Fruit fly (Drosophila melanogaster) whole organism, embryonic: ENCODE data around the gene CG31098.

Experiments used
- Atf6 ChIP-seq: fragments of 200-800 bp; sonication (Bioruptor generic); IDR thresholded peaks from 2 replicates; pipeline ENCODE4 v1.3.6; 2022; ENCODE audit warnings: missing biosample characterization, missing genetic modification characterization
- CG10147 ChIP-seq: fragments of 200-800 bp; sonication (Bioruptor generic); optimal IDR thresholded peaks from 2 replicates; lab custom pipeline; 2019; ENCODE audit warnings: missing biosample characterization, mild to moderate bottlenecking, missing genetic modification characterization, moderate library complexity
- CG11723 ChIP-seq: fragments of 200-800 bp; sonication (Bioruptor generic); optimal IDR thresholded peaks from 2 replicates; lab custom pipeline; 2017; ENCODE audit warnings: missing biosample characterization, mild to moderate bottlenecking, missing genetic modification characterization
- CG12299 ChIP-seq: fragments of 200-800 bp; sonication (Bioruptor generic); optimal IDR thresholded peaks from 2 replicates; lab custom pipeline; 2018; ENCODE audit warnings: missing biosample characterization, mild to moderate bottlenecking, missing genetic modification characterization
- CG12391 ChIP-seq: fragments of 200-800 bp; sonication (Bioruptor generic); optimal IDR thresholded peaks from 3 replicates; lab custom pipeline; 2018; ENCODE audit warnings: missing biosample characterization, mild to moderate bottlenecking, missing genetic modification characterization, moderate library complexity
- CG13424 ChIP-seq: fragments of 200-800 bp; sonication (Bioruptor generic); optimal IDR thresholded peaks from 2 replicates; lab custom pipeline; 2019; ENCODE audit warnings: missing biosample characterization, mild to moderate bottlenecking, missing genetic modification characterization, moderate library complexity
- CG16813 ChIP-seq: fragments of 200-800 bp; sonication (Bioruptor generic); IDR thresholded peaks from 3 replicates; pipeline ENCODE4 v1.3.6; 2022; ENCODE audit warnings: missing biosample characterization, missing genetic modification characterization; ENCODE audit not compliant: partially characterized antibody
- CG17186 ChIP-seq: fragments of 200-800 bp; sonication (Bioruptor generic); optimal IDR thresholded peaks from 3 replicates; lab custom pipeline; 2017; ENCODE audit warnings: missing biosample characterization, missing genetic modification reagents, missing genetic modification characterization
- CG17359 ChIP-seq: fragments of 200-800 bp; sonication (Bioruptor generic); optimal IDR thresholded peaks from 3 replicates; lab custom pipeline; 2018; ENCODE audit warnings: missing biosample characterization, mild to moderate bottlenecking, missing genetic modification characterization, moderate library complexity
- CG1832 ChIP-seq: fragments of 200-800 bp; sonication (Bioruptor generic); optimal IDR thresholded peaks from 2 replicates; lab custom pipeline; 2017; ENCODE audit warnings: missing biosample characterization, mild to moderate bottlenecking, missing genetic modification characterization, inconsistent platforms
- CG18764 ChIP-seq: fragments of 200-800 bp; sonication (Bioruptor generic); optimal IDR thresholded peaks from 3 replicates; lab custom pipeline; 2016; ENCODE audit warnings: missing biosample characterization, missing genetic modification characterization
- CG2116 ChIP-seq: fragments of 200-800 bp; sonication (Bioruptor generic); optimal IDR thresholded peaks from 3 replicates; lab custom pipeline; 2018; ENCODE audit warnings: missing biosample characterization, mild to moderate bottlenecking, missing genetic modification characterization
- CG2199 ChIP-seq: fragments of 200-800 bp; sonication (Bioruptor generic); IDR thresholded peaks from 3 replicates; pipeline ENCODE4 v1.3.6; 2022; ENCODE audit warnings: missing biosample characterization, missing genetic modification characterization
- CG30431 ChIP-seq: fragments of 200-800 bp; sonication (Bioruptor generic); optimal IDR thresholded peaks from 2 replicates; lab custom pipeline; 2017; ENCODE audit warnings: missing biosample characterization, missing genetic modification characterization
- CG3281 ChIP-seq: fragments of 200-800 bp; sonication (Bioruptor generic); optimal IDR thresholded peaks from 3 replicates; lab custom pipeline; 2017; ENCODE audit warnings: missing biosample characterization, mild to moderate bottlenecking, missing genetic modification characterization
- CG34376 ChIP-seq: fragments of 200-800 bp; sonication (Bioruptor generic); optimal IDR thresholded peaks from 2 replicates; lab custom pipeline; 2018; ENCODE audit warnings: missing biosample characterization, mild to moderate bottlenecking, missing genetic modification characterization
- CG9727 ChIP-seq: fragments of 200-800 bp; sonication (Bioruptor generic); optimal IDR thresholded peaks from 3 replicates; lab custom pipeline; 2017; ENCODE audit warnings: missing biosample characterization, mild to moderate bottlenecking, missing genetic modification characterization
- CG9876 ChIP-seq: fragments of 200-800 bp; sonication (Bioruptor generic); optimal IDR thresholded peaks from 2 replicates; lab custom pipeline; 2016; ENCODE audit warnings: missing biosample characterization, missing genetic modification characterization
- Doc2 ChIP-seq: fragments of 200-800 bp; sonication (Bioruptor generic); IDR thresholded peaks from 2 replicates; pipeline ENCODE4 v1.3.6; 2022; ENCODE audit warnings: missing biosample characterization, missing genetic modification characterization
- Fer1 ChIP-seq: fragments of 200-800 bp; sonication (Bioruptor generic); optimal IDR thresholded peaks from 2 replicates; lab custom pipeline; 2017; ENCODE audit warnings: missing biosample characterization, mild to moderate bottlenecking, missing genetic modification characterization
- HHEX ChIP-seq: fragments of 200-800 bp; sonication (Bioruptor generic); optimal IDR thresholded peaks from 3 replicates; lab custom pipeline; 2017; ENCODE audit warnings: missing biosample characterization, mild to moderate bottlenecking, missing genetic modification characterization, missing genetic modification reagents
- HLH54F ChIP-seq: fragments of 200-800 bp; sonication (Bioruptor generic); optimal IDR thresholded peaks from 3 replicates; lab custom pipeline; 2016; ENCODE audit warnings: missing biosample characterization, missing genetic modification characterization
- Hr39 ChIP-seq: fragments of >200 bp; optimal IDR thresholded peaks from 2 replicates; lab custom pipeline; 2017
- Rx ChIP-seq: fragments of 200-800 bp; sonication (Bioruptor generic); IDR thresholded peaks from 2 replicates; pipeline ENCODE4 v1.3.6; 2022; ENCODE audit warnings: missing biosample characterization, missing genetic modification characterization
- Sin3A ChIP-seq: fragments of >200 bp; optimal IDR thresholded peaks from 2 replicates; lab custom pipeline; 2018
- cas ChIP-seq: fragments of 200-800 bp; sonication (Bioruptor generic); IDR thresholded peaks from 2 replicates; pipeline ENCODE4 v1.3.6; 2022; ENCODE audit warnings: missing biosample characterization, missing genetic modification characterization
- emc ChIP-seq: fragments of 200-800 bp; sonication (Bioruptor generic); optimal IDR thresholded peaks from 2 replicates; lab custom pipeline; 2016; ENCODE audit warnings: missing biosample characterization, missing genetic modification characterization
- exex ChIP-seq: fragments of 200-800 bp; sonication (Bioruptor generic); optimal IDR thresholded peaks from 4 replicates; lab custom pipeline; 2018; ENCODE audit warnings: missing biosample characterization, mild to moderate bottlenecking, missing genetic modification characterization, moderate library complexity
- fd3F ChIP-seq: fragments of 200-800 bp; sonication (Bioruptor generic); optimal IDR thresholded peaks from 2 replicates; lab custom pipeline; 2018; ENCODE audit warnings: missing biosample characterization, mild to moderate bottlenecking, missing genetic modification characterization, moderate library complexity
- gsb ChIP-seq: fragments of 200-800 bp; sonication (Bioruptor generic); IDR thresholded peaks from 2 replicates; pipeline ENCODE4 v1.3.6; 2022; ENCODE audit warnings: missing biosample characterization, missing genetic modification characterization
- lola ChIP-seq, 3 experiments: fragments of >200 bp in 2 of 3; fragments of 200-800 bp in 1 of 3; sonication (Bioruptor generic) in 1 of 3; optimal IDR thresholded peaks; 2 replicates each; lab custom pipeline; 2017 to 2019; ENCODE audit warnings: missing biosample characterization in 3 of 3, missing genetic modification characterization in 3 of 3, mild to moderate bottlenecking in 1 of 3, moderate library complexity in 1 of 3
- prd ChIP-seq, 3 experiments: fragments of >200 bp in 2 of 3; fragments of 200-800 bp in 1 of 3; sonication (Bioruptor generic) in 1 of 3; optimal IDR thresholded peaks in 2 of 3; IDR thresholded peaks in 1 of 3; 2 replicates in 2 of 3; 3 replicates in 1 of 3; pipeline versions ENCODE4 v1.3.6 to Lab custom; 2017 to 2022; ENCODE audit warnings: missing biosample characterization in 1 of 3, missing genetic modification characterization in 1 of 3
- shn ChIP-seq: fragments of 200-800 bp; sonication (Bioruptor generic); optimal IDR thresholded peaks from 3 replicates; lab custom pipeline; 2016; ENCODE audit warnings: missing biosample characterization, missing genetic modification characterization
- sim ChIP-seq: fragments of 200-800 bp; sonication (Bioruptor generic); IDR thresholded peaks from 2 replicates; pipeline ENCODE4 v1.3.6; 2022; ENCODE audit warnings: missing biosample characterization, missing genetic modification characterization
- slbo ChIP-seq: fragments of 200-800 bp; sonication (Bioruptor generic); IDR thresholded peaks from 2 replicates; pipeline ENCODE4 v1.3.6; 2022; ENCODE audit warnings: missing biosample characterization, missing genetic modification characterization
- sug ChIP-seq: fragments of 200-800 bp; optimal IDR thresholded peaks from 2 replicates; lab custom pipeline; 2019; ENCODE audit warnings: missing biosample characterization, mild to moderate bottlenecking, missing genetic modification characterization, moderate library complexity
- tin ChIP-seq: fragments of 200-800 bp; sonication (Bioruptor generic); optimal IDR thresholded peaks from 3 replicates; lab custom pipeline; 2016; ENCODE audit warnings: missing biosample characterization, missing genetic modification characterization
- trh ChIP-seq: fragments of 200-800 bp; sonication (Bioruptor generic); optimal IDR thresholded peaks from 2 replicates; lab custom pipeline; 2016; ENCODE audit warnings: missing biosample characterization, missing genetic modification characterization
- vfl ChIP-seq: fragments of 200-800 bp; sonication (Bioruptor generic); optimal IDR thresholded peaks from 2 replicates; lab custom pipeline; 2016; ENCODE audit warnings: missing biosample characterization, missing genetic modification characterization
- yki ChIP-seq: fragments of >200 bp; optimal IDR thresholded peaks from 3 replicates; lab custom pipeline; 2018

CG31098 gene

dm6 chr3R:25247379-25247869 is 45.4 kb downstream of the CG31098 start, which contains the start of the genes RpS27 and Nup37 (continued):
- TF ChIP-seq fd3F = peak; percentile 97
- peak; percentile 99 for TF ChIP-seq shn
- TF ChIP-seq CG2116 (GFP tag; lab: Kevin White, UChicago) = peak; percentile 94
- TF ChIP-seq CG12391 = peak; percentile 97
- TF ChIP-seq lola (GFP tag; optimal IDR thresholded peaks at IDR 0.05; lab: Kevin White, UChicago) = peak in 1 of 3 experiments; percentile 83
- TF ChIP-seq CG16813 = peak; percentile 48; the same call in 2 of the 3 replicates
- peak; percentile 98 for TF ChIP-seq Rx (GFP tag; lab: Robert Waterston, UW)
- peak; percentile 98 for TF ChIP-seq HLH54F (GFP tag; lab: Kevin White, UChicago)
- TF ChIP-seq gsb (GFP tag; lab: Robert Waterston, UW) = peak; percentile 95
- TF ChIP-seq Fer1 (GFP tag; lab: Kevin White, UChicago) = peak; percentile 98
- TF ChIP-seq CG12299 (tag; lab: Kevin White, UChicago) = peak; percentile 93
- TF ChIP-seq CG9727 (GFP tag; lab: Kevin White, UChicago) = peak; percentile 99
- TF ChIP-seq vfl (GFP tag; lab: Kevin White, UChicago) = peak; percentile 98
- peak; percentile 89 for TF ChIP-seq sim (GFP tag; lab: Robert Waterston, UW)
- TF ChIP-seq CG11723 (GFP tag; lab: Kevin White, UChicago) = peak; percentile 99
- no peak for TF ChIP-seq yki (lab: Kevin White, UChicago)
- peak; percentile 88 for TF ChIP-seq CG13424 (tag; lab: Kevin White, UChicago)
- TF ChIP-seq Atf6 (GFP tag; lab: Robert Waterston, UW) = peak; percentile 93
- peak; percentile 94 for TF ChIP-seq Doc2 (GFP tag; lab: Robert Waterston, UW)
- TF ChIP-seq emc = peak; percentile 99
- peak; percentile 97 for TF ChIP-seq sug (tag; lab: Kevin White, UChicago)
- TF ChIP-seq CG18764 (GFP tag; lab: Kevin White, UChicago) = peak; percentile 98
- peak; percentile 99 for TF ChIP-seq CG9876 (GFP tag; lab: Kevin White, UChicago)
- TF ChIP-seq CG10147 (GFP tag; lab: Kevin White, UChicago) = peak; percentile 95
- TF ChIP-seq Hr39 (lab: Kevin White, UChicago) = no peak
- peak; percentile 64 for TF ChIP-seq Sin3A (lab: Kevin White, UChicago)
- peak; percentile 96 for TF ChIP-seq CG2199
- TF ChIP-seq tin (GFP tag; lab: Kevin White, UChicago) = peak; percentile 98
- TF ChIP-seq CG17186 = peak; percentile 96
- peak; percentile 98 for TF ChIP-seq CG30431 (GFP tag; lab: Kevin White, UChicago)
- peak; percentile 100 for TF ChIP-seq CG34376 (GFP tag; lab: Kevin White, UChicago)
- TF ChIP-seq HHEX (GFP tag; lab: Kevin White, UChicago) = peak; percentile 99
- peak; percentile 91 for TF ChIP-seq cas (GFP tag; lab: Robert Waterston, UW)
- no peak for TF ChIP-seq CG1832
- TF ChIP-seq CG3281 (GFP tag; lab: Kevin White, UChicago) = peak; percentile 99
- TF ChIP-seq prd (optimal IDR thresholded peaks at IDR 0.05; lab: Kevin White, UChicago) = no peak
- peak; percentile 91 for TF ChIP-seq prd (GFP tag; IDR thresholded peaks at IDR 0.05; lab: Robert Waterston, UW)
- TF ChIP-seq slbo (GFP tag; lab: Robert Waterston, UW) = peak; percentile 98
- TF ChIP-seq CG17359 (tag; lab: Kevin White, UChicago) = peak; percentile 97
- TF ChIP-seq exex (tag; lab: Kevin White, UChicago) = peak; percentile 88
- TF ChIP-seq trh (GFP tag; lab: Kevin White, UChicago) = peak; percentile 98
